Fruit fly (Drosophila melanogaster): ENCODE data around the gene org-1.
A peak's percentile ranks its signal among the peaks of the same experiment; 100 is the strongest.

Gene org-1

dm6 chrX:8421449-8421795 lies 33.4 kb downstream of the org-1 start:
- TF ChIP-seq CG15710 (tag; optimal IDR thresholded peaks at IDR 0.05) (no peak), fd96Ca (GFP tag; IDR thresholded peaks at IDR 0.05) (no peak), D1 (tag; optimal IDR thresholded peaks at IDR 0.05) (no peak), CG8159 (tag; optimal IDR thresholded peaks at IDR 0.05) (no peak), CG9948 (tag; optimal IDR thresholded peaks at IDR 0.05) (no peak), CG13204 (GFP tag; optimal IDR thresholded peaks at IDR 0.05) (no peak), rn (GFP tag; IDR thresholded peaks at IDR 0.05) (no peak), Snoo (tag; optimal IDR thresholded peaks at IDR 0.05) (no peak), Ets98B (GFP tag; IDR thresholded peaks at IDR 0.05) (no peak)

- peak; percentile 31 for TF ChIP-seq D1 (tag; optimal IDR thresholded peaks at IDR 0.05)
- TF ChIP-seq CG8159 (tag; optimal IDR thresholded peaks at IDR 0.05): peak; percentile 33
- TF ChIP-seq CG9948 (tag; optimal IDR thresholded peaks at IDR 0.05): peak; percentile 16
- TF ChIP-seq CG13204 (GFP tag; optimal IDR thresholded peaks at IDR 0.05): peak; percentile 81
- peak; percentile 96 for TF ChIP-seq CG12605 (GFP tag; IDR thresholded peaks at IDR 0.05)
- peak; percentile 92 for TF ChIP-seq Ets98B (GFP tag; IDR thresholded peaks at IDR 0.05)
- peak; percentile 72 for TF ChIP-seq Pif1A (GFP tag; optimal IDR thresholded peaks at IDR 0.05)
- TF ChIP-seq fd96Ca (GFP tag; IDR thresholded peaks at IDR 0.05): no peak; the same call in none of the 3 replicates
- TF ChIP-seq CG17806 (tag; optimal IDR thresholded peaks at IDR 0.05): peak; percentile 3
- TF ChIP-seq Pif1B (GFP tag; optimal IDR thresholded peaks at IDR 0.05): no peak
- TF ChIP-seq Snoo (tag; optimal IDR thresholded peaks at IDR 0.05): no peak
- TF ChIP-seq CG32121 (GFP tag; IDR thresholded peaks at IDR 0.05): peak; percentile 71
- peak; percentile 29 for TF ChIP-seq CG15710 (tag; optimal IDR thresholded peaks at IDR 0.05)
- no peak for TF ChIP-seq rn (GFP tag; IDR thresholded peaks at IDR 0.05)
- TF ChIP-seq CG10348 (GFP tag; IDR thresholded peaks at IDR 0.05): no peak
- peak; percentile 40 for TF ChIP-seq CG8301 (tag; optimal IDR thresholded peaks at IDR 0.05)
- peak; percentile 88 for TF ChIP-seq CG4496 (GFP tag; IDR thresholded peaks at IDR 0.05)
- peak; percentile 69 for TF ChIP-seq CG34367 (tag; optimal IDR thresholded peaks at IDR 0.05)
- TF ChIP-seq gl (tag; optimal IDR thresholded peaks at IDR 0.05): peak; percentile 90
- peak; percentile 87 for TF ChIP-seq EcR (GFP tag; optimal IDR thresholded peaks at IDR 0.05)
- no peak for TF ChIP-seq CG14655 (GFP tag; optimal IDR thresholded peaks at IDR 0.05)
Measured at dm6 chrX:8420772-8421448, 34.0 kb downstream of the org-1 start.

dm6 chrX:8419534-8419933 lies 35.3 kb downstream of the org-1 start:
- no peak for TF ChIP-seq CG32121 (GFP tag; IDR thresholded peaks at IDR 0.05)
- peak; percentile 67 for TF ChIP-seq CG13204 (GFP tag; optimal IDR thresholded peaks at IDR 0.05)

- TF ChIP-seq CG14655 (GFP tag; optimal IDR thresholded peaks at IDR 0.05) (peak; percentile 12), Pif1B (GFP tag; optimal IDR thresholded peaks at IDR 0.05) (no peak), fd96Ca (GFP tag; IDR thresholded peaks at IDR 0.05) (0 out of 3 replicates have a peak, but pooled peaks have one; percentile 26), CG34367 (tag; optimal IDR thresholded peaks at IDR 0.05) (no peak)
Measured at dm6 chrX:8416956-8417355, 37.9 kb downstream of the org-1 start.

- TF ChIP-seq CG14655 (GFP tag; optimal IDR thresholded peaks at IDR 0.05) (no peak), CG17806 (tag; optimal IDR thresholded peaks at IDR 0.05) (no peak), fd96Ca (GFP tag; IDR thresholded peaks at IDR 0.05) (no peak), CG32121 (GFP tag; IDR thresholded peaks at IDR 0.05) (no peak), EcR (GFP tag; optimal IDR thresholded peaks at IDR 0.05) (peak; percentile 76)
Measured at dm6 chrX:8416209-8416608, 38.7 kb downstream of the org-1 start.

- TF ChIP-seq D1 (tag; optimal IDR thresholded peaks at IDR 0.05) (no peak), EcR (GFP tag; optimal IDR thresholded peaks at IDR 0.05) (no peak), Pif1A (GFP tag; optimal IDR thresholded peaks at IDR 0.05) (no peak), Ets98B (GFP tag; IDR thresholded peaks at IDR 0.05) (no peak), CG9948 (tag; optimal IDR thresholded peaks at IDR 0.05) (no peak), CG13204 (GFP tag; optimal IDR thresholded peaks at IDR 0.05) (no peak), gl (tag; optimal IDR thresholded peaks at IDR 0.05) (no peak), rn (GFP tag; IDR thresholded peaks at IDR 0.05) (no peak), CG34367 (tag; optimal IDR thresholded peaks at IDR 0.05) (no peak)
Measured at dm6 chrX:8415605-8416004, 39.3 kb downstream of the org-1 start.

- TF ChIP-seq CG17806 (tag; optimal IDR thresholded peaks at IDR 0.05): no peak
- TF ChIP-seq CG15710 (tag; optimal IDR thresholded peaks at IDR 0.05): no peak
- TF ChIP-seq EcR (GFP tag; optimal IDR thresholded peaks at IDR 0.05): no peak
- no peak for TF ChIP-seq CG13204 (GFP tag; optimal IDR thresholded peaks at IDR 0.05)
- TF ChIP-seq D1 (tag; optimal IDR thresholded peaks at IDR 0.05): no peak
- no peak for TF ChIP-seq CG12605 (GFP tag; IDR thresholded peaks at IDR 0.05)
- no peak for TF ChIP-seq CG10348 (GFP tag; IDR thresholded peaks at IDR 0.05)
- TF ChIP-seq Pif1A (GFP tag; optimal IDR thresholded peaks at IDR 0.05): no peak
- TF ChIP-seq CG8301 (tag; optimal IDR thresholded peaks at IDR 0.05): no peak
Measured at dm6 chrX:8414351-8414750, 40.5 kb downstream of the org-1 start.
